Worm (Caenorhabditis elegans): ENCODE data around the gene T19H12.6.

- TF ChIP-seq tra-4 (tag; optimal IDR thresholded peaks at IDR 0.05) (no peak), ceh-36 (tag; optimal IDR thresholded peaks at IDR 0.05) (no peak), tbx-11 (GFP tag; IDR thresholded peaks at IDR 0.05) (no peak), hmbx-1 (tag; optimal IDR thresholded peaks at IDR 0.05) (no peak)
Measured at ce11 chrV:4834277-4834676, 43.2 kb downstream of the T19H12.6 start, which contains the start of gene C37H5.14.

Data from whole organism, early embryonic.